Worm (Caenorhabditis elegans): ENCODE results near the gene K01A2.5.

The K01A2.5 gene

ce11 chrII:347734-348133 lies 46.7 kb downstream of the K01A2.5 start, which contains the start of gene D1069.3 (continued):
- TF ChIP-seq nhr-48 (tag; optimal IDR thresholded peaks at IDR 0.05) (no peak), sdz-12 (GFP tag; optimal IDR thresholded peaks at IDR 0.05) (no peak)

DNA sequence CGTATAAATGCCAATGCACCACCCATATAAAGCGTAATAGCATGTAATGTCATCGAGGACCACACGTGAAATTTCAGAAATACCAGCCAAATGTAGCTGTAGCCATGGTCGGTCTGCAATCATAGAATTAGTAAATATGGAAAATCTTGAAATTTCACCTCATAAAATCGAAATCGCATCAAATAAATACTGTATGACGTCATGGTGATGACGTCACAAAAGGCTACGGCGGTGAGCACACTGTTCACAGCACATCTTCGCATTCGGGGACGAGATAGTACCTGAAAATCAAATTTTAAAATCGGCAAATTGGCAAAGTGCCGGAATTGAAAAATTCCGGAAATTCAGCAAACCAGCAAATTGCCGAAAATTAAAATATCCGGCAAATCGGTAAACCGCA lies 48.7 kb downstream of the K01A2.5 start:
- TF ChIP-seq unc-62 (GFP tag; optimal IDR thresholded peaks at IDR 0.05 in 1 of 2) (peak in 1 of 2 experiments; percentile 22), unc-62 (tag; optimal IDR thresholded peaks at IDR 0.05) (no peak), ama-1 (optimal IDR thresholded peaks at IDR 0.05) (no peak)

All from whole organism, L4 larva.